Fruit fly (Drosophila melanogaster) whole organism, embryonic: ENCODE measurements around the gene CG34417.

Experiments
- Abd-B ChIP-seq: fragments of 200-800 bp; sonication (Bioruptor generic); optimal IDR thresholded peaks from 2 replicates; lab custom pipeline; 2018; ENCODE audit warnings: missing biosample characterization, mild to moderate bottlenecking, missing genetic modification characterization, moderate library complexity
- Asciz ChIP-seq: fragments of 200-800 bp; sonication (Bioruptor generic); optimal IDR thresholded peaks from 2 replicates; lab custom pipeline; 2017; ENCODE audit warnings: missing biosample characterization, mild to moderate bottlenecking, missing genetic modification characterization, missing genetic modification reagents
- CG11085 ChIP-seq: fragments of 200-800 bp; sonication (Bioruptor generic); IDR thresholded peaks from 2 replicates; pipeline ENCODE4 v1.3.6; 2022; ENCODE audit warnings: missing biosample characterization, missing genetic modification characterization
- CG13424 ChIP-seq: fragments of 200-800 bp; sonication (Bioruptor generic); optimal IDR thresholded peaks from 2 replicates; lab custom pipeline; 2019; ENCODE audit warnings: missing biosample characterization, mild to moderate bottlenecking, missing genetic modification characterization, moderate library complexity
- CG14441 ChIP-seq: fragments of 200-800 bp; sonication (Bioruptor generic); IDR thresholded peaks from 2 replicates; pipeline ENCODE4 v1.3.6; 2022; ENCODE audit warnings: missing biosample characterization, missing genetic modification characterization
- CG16813 ChIP-seq: fragments of 200-800 bp; sonication (Bioruptor generic); IDR thresholded peaks from 3 replicates; pipeline ENCODE4 v1.3.6; 2022; ENCODE audit warnings: missing biosample characterization, missing genetic modification characterization; ENCODE audit not compliant: partially characterized antibody
- CG18476 ChIP-seq: fragments of 200-800 bp; sonication (Bioruptor generic); optimal IDR thresholded peaks from 2 replicates; lab custom pipeline; 2016; ENCODE audit warnings: missing biosample characterization, mild to moderate bottlenecking, missing genetic modification characterization
- CG2712 ChIP-seq: fragments of 200-800 bp; optimal IDR thresholded peaks from 3 replicates; lab custom pipeline; 2019; ENCODE audit warnings: missing biosample characterization, mild to moderate bottlenecking, missing genetic modification characterization, moderate library complexity
- CG3407 ChIP-seq: fragments of 200-800 bp; sonication (Bioruptor generic); optimal IDR thresholded peaks from 2 replicates; lab custom pipeline; 2018; ENCODE audit warnings: missing biosample characterization, mild to moderate bottlenecking, missing genetic modification characterization
- CG4424 ChIP-seq: fragments of 200-800 bp; sonication (Bioruptor generic); optimal IDR thresholded peaks from 3 replicates; lab custom pipeline; 2016; ENCODE audit warnings: missing biosample characterization, missing genetic modification characterization
- CG4730 ChIP-seq: fragments of 200-800 bp; sonication (Bioruptor generic); IDR thresholded peaks from 2 replicates; pipeline ENCODE4 v1.3.6; 2022; ENCODE audit warnings: missing biosample characterization, missing genetic modification characterization
- CG6175 ChIP-seq: fragments of 200-800 bp; sonication (Bioruptor generic); IDR thresholded peaks from 3 replicates; pipeline ENCODE4 v1.3.6; 2022; ENCODE audit warnings: missing biosample characterization, missing genetic modification characterization
- CG6765 ChIP-seq: fragments of 200-800 bp; sonication (Bioruptor generic); optimal IDR thresholded peaks from 3 replicates; lab custom pipeline; 2017; ENCODE audit warnings: missing biosample characterization, mild to moderate bottlenecking, missing genetic modification characterization
- CG6791 ChIP-seq: fragments of 200-800 bp; sonication (Bioruptor generic); IDR thresholded peaks from 3 replicates; pipeline ENCODE4 v1.3.6; 2022; ENCODE audit warnings: missing biosample characterization, missing genetic modification characterization; ENCODE audit not compliant: partially characterized antibody
- CG7839 ChIP-seq: fragments of 200-800 bp; sonication (Bioruptor generic); optimal IDR thresholded peaks from 3 replicates; lab custom pipeline; 2018; ENCODE audit warnings: missing biosample characterization, mild to moderate bottlenecking, missing genetic modification characterization, moderate library complexity
- CG9817 ChIP-seq: fragments of 200-800 bp; sonication (Bioruptor generic); optimal IDR thresholded peaks from 2 replicates; lab custom pipeline; 2018; ENCODE audit warnings: missing biosample characterization, mild to moderate bottlenecking, missing genetic modification characterization, moderate library complexity
- Deaf1 ChIP-seq: fragments of 200-800 bp; optimal IDR thresholded peaks from 3 replicates; lab custom pipeline; 2019; ENCODE audit warnings: missing biosample characterization, mild to moderate bottlenecking, missing genetic modification characterization, moderate library complexity
- Doc2 ChIP-seq: fragments of 200-800 bp; sonication (Bioruptor generic); IDR thresholded peaks from 2 replicates; pipeline ENCODE4 v1.3.6; 2022; ENCODE audit warnings: missing biosample characterization, missing genetic modification characterization
- Dref ChIP-seq: fragments of 200-800 bp; sonication (Bioruptor generic); IDR thresholded peaks from 2 replicates; pipeline ENCODE4 v1.3.6; 2022; ENCODE audit warnings: missing biosample characterization, missing genetic modification characterization
- E2f1 ChIP-seq: fragments of 200-800 bp; sonication (Bioruptor generic); IDR thresholded peaks from 2 replicates; pipeline ENCODE4 v1.3.6; 2022; ENCODE audit warnings: missing biosample characterization, missing genetic modification characterization
- E2f2 ChIP-seq: fragments of 200-800 bp; sonication (Bioruptor generic); IDR thresholded peaks from 2 replicates; pipeline ENCODE4 v1.3.6; 2022; ENCODE audit warnings: missing biosample characterization, missing genetic modification characterization
- Elba2 ChIP-seq: fragments of 200-800 bp; sonication (Bioruptor generic); optimal IDR thresholded peaks from 3 replicates; lab custom pipeline; 2016; ENCODE audit warnings: missing biosample characterization, missing genetic modification characterization
- Gsc ChIP-seq: fragments of 200-800 bp; sonication (Bioruptor generic); IDR thresholded peaks from 2 replicates; pipeline ENCODE4 v1.3.6; 2022; ENCODE audit warnings: missing biosample characterization, missing genetic modification characterization
- HmgD ChIP-seq: fragments of 200-800 bp; sonication (Bioruptor generic); optimal IDR thresholded peaks from 3 replicates; lab custom pipeline; 2016; ENCODE audit warnings: missing biosample characterization, missing genetic modification characterization
- Med ChIP-seq: fragments of 200-800 bp; sonication (Bioruptor generic); peaks from one replicate; lab custom pipeline; 2016; ENCODE audit warnings: missing biosample characterization, missing genetic modification characterization, mild to moderate bottlenecking, inconsistent platforms, moderate library complexity
- Mes4 ChIP-seq: fragments of 200-800 bp; sonication (Bioruptor generic); optimal IDR thresholded peaks from 2 replicates; lab custom pipeline; 2016; ENCODE audit warnings: missing biosample characterization, missing genetic modification characterization
- Ptx1 ChIP-seq: fragments of 200-800 bp; sonication (Bioruptor generic); IDR thresholded peaks from 2 replicates; pipeline ENCODE4 v1.3.6; 2022; ENCODE audit warnings: missing biosample characterization, missing genetic modification characterization
- Rfx ChIP-seq: fragments of 200-800 bp; sonication (Bioruptor generic); IDR thresholded peaks from 2 replicates; pipeline ENCODE4 v1.3.6; 2022; ENCODE audit warnings: missing biosample characterization, missing genetic modification characterization
- TFAM ChIP-seq: fragments of 200-800 bp; sonication (Bioruptor generic); optimal IDR thresholded peaks from 2 replicates; lab custom pipeline; 2017; ENCODE audit warnings: missing biosample characterization, missing genetic modification characterization, inconsistent platforms
- bab2 ChIP-seq: fragments of 200-800 bp; sonication (Bioruptor generic); optimal IDR thresholded peaks from 2 replicates; lab custom pipeline; 2016; ENCODE audit warnings: missing biosample characterization, missing genetic modification characterization
- cato ChIP-seq: fragments of 200-800 bp; sonication (Bioruptor generic); optimal IDR thresholded peaks from 2 replicates; lab custom pipeline; 2016; ENCODE audit warnings: missing biosample characterization, missing genetic modification characterization, borderline replicate concordance
- cwo ChIP-seq: fragments of 200-800 bp; sonication (Bioruptor generic); optimal IDR thresholded peaks from 3 replicates; lab custom pipeline; 2017; ENCODE audit warnings: missing biosample characterization, missing genetic modification characterization, mild to moderate bottlenecking, moderate library complexity, missing genetic modification reagents
- dati ChIP-seq: fragments of 200-800 bp; sonication (Bioruptor generic); IDR thresholded peaks from 2 replicates; pipeline ENCODE4 v1.3.6; 2022; ENCODE audit warnings: missing biosample characterization, missing genetic modification characterization
- dmrt11E ChIP-seq: fragments of 200-800 bp; sonication (Bioruptor generic); optimal IDR thresholded peaks from 3 replicates; lab custom pipeline; 2018; ENCODE audit warnings: missing biosample characterization, mild to moderate bottlenecking, missing genetic modification characterization, moderate library complexity
- esg ChIP-seq: fragments of 200-800 bp; sonication (Bioruptor generic); conservative IDR thresholded peaks from 2 replicates; pipeline ENCODE4 v1.3.6; 2022; ENCODE audit warnings: missing biosample characterization, missing genetic modification characterization
- fd102C ChIP-seq: fragments of 200-800 bp; sonication (Bioruptor generic); optimal IDR thresholded peaks from 2 replicates; lab custom pipeline; 2018; ENCODE audit warnings: missing biosample characterization, mild to moderate bottlenecking, missing genetic modification characterization, moderate library complexity
- ftz-f1 ChIP-seq: fragments of 200-800 bp; sonication (Bioruptor generic); optimal IDR thresholded peaks from 2 replicates; lab custom pipeline; 2016; ENCODE audit warnings: missing biosample characterization, missing genetic modification characterization
- ham ChIP-seq: fragments of 200-800 bp; sonication (Bioruptor generic); IDR thresholded peaks from 2 replicates; pipeline ENCODE4 v1.3.6; 2022; ENCODE audit warnings: missing biosample characterization, missing genetic modification characterization
- hkb ChIP-seq, 2 experiments: fragments of 200-800 bp in 1 of 2; fragments of >200 bp in 1 of 2; sonication (Bioruptor generic) in 1 of 2; IDR thresholded peaks in 1 of 2; optimal IDR thresholded peaks in 1 of 2; 2 replicates each; pipeline versions ENCODE4 v1.3.6 to Lab custom; 2017 to 2022; ENCODE audit warnings: missing biosample characterization in 1 of 2, missing genetic modification characterization in 1 of 2
- lab ChIP-seq: fragments of 200-800 bp; sonication (Bioruptor generic); optimal IDR thresholded peaks from 3 replicates; lab custom pipeline; 2017; ENCODE audit warnings: missing biosample characterization, missing genetic modification characterization, mild to moderate bottlenecking, moderate library complexity, missing genetic modification reagents
- mld ChIP-seq: fragments of 200-800 bp; sonication (Bioruptor generic); IDR thresholded peaks from 3 replicates; pipeline ENCODE4 v1.3.6; 2022; ENCODE audit warnings: missing biosample characterization, missing genetic modification characterization; ENCODE audit not compliant: partially characterized antibody
- oc ChIP-seq: fragments of 200-800 bp; sonication (Bioruptor generic); optimal IDR thresholded peaks from 2 replicates; lab custom pipeline; 2018; ENCODE audit warnings: missing biosample characterization, mild to moderate bottlenecking, missing genetic modification characterization, moderate library complexity
- pfk ChIP-seq: fragments of 200-800 bp; sonication (Bioruptor generic); optimal IDR thresholded peaks from 2 replicates; lab custom pipeline; 2018; ENCODE audit warnings: missing biosample characterization, mild to moderate bottlenecking, missing genetic modification characterization, moderate library complexity
- row ChIP-seq: fragments of 200-800 bp; sonication (Bioruptor generic); IDR thresholded peaks from 3 replicates; pipeline ENCODE4 v1.3.6; 2022; ENCODE audit warnings: missing biosample characterization, missing genetic modification characterization
- sc ChIP-seq, 3 experiments: fragments of >200 bp in 2 of 3; fragments of 200-800 bp in 1 of 3; sonication (Bioruptor generic) in 1 of 3; optimal IDR thresholded peaks; 2 replicates in 2 of 3; 3 replicates in 1 of 3; lab custom pipeline; 2017; ENCODE audit warnings: mild to moderate bottlenecking in 1 of 3, missing biosample characterization in 1 of 3, missing genetic modification characterization in 1 of 3, missing genetic modification reagents in 1 of 3
- slbo ChIP-seq: fragments of 200-800 bp; sonication (Bioruptor generic); IDR thresholded peaks from 2 replicates; pipeline ENCODE4 v1.3.6; 2022; ENCODE audit warnings: missing biosample characterization, missing genetic modification characterization
- stc ChIP-seq: fragments of 200-800 bp; sonication (Bioruptor generic); IDR thresholded peaks from 2 replicates; pipeline ENCODE4 v1.3.6; 2022; ENCODE audit warnings: missing biosample characterization, missing genetic modification characterization
- vnd ChIP-seq: fragments of 200-800 bp; sonication (Bioruptor generic); IDR thresholded peaks from 3 replicates; pipeline ENCODE4 v1.3.6; 2022; ENCODE audit warnings: missing biosample characterization, missing genetic modification characterization; ENCODE audit not compliant: partially characterized antibody

Gene CG34417

dm6 chrX:6527680-6528079 lies 12.9 kb upstream of the CG34417 start, which contains the start of gene CG3342 (continued):
- no peak for TF ChIP-seq vnd (GFP tag; lab: Robert Waterston, UW)
- no peak for TF ChIP-seq CG6791 (GFP tag; lab: Robert Waterston, UW)
- TF ChIP-seq row (GFP tag; lab: Robert Waterston, UW) = peak; percentile 46; the same call in 2 of the 3 replicates
- TF ChIP-seq Med = no peak
- no peak for TF ChIP-seq CG13424 (tag; lab: Kevin White, UChicago)
- no peak for TF ChIP-seq dmrt11E (tag; lab: Kevin White, UChicago)
- TF ChIP-seq sc (optimal IDR thresholded peaks at IDR 0.05; lab: Kevin White, UChicago) = no peak
- no peak for TF ChIP-seq sc (GFP tag; optimal IDR thresholded peaks at IDR 0.05; lab: Kevin White, UChicago)
- TF ChIP-seq Mes4 (GFP tag; lab: Kevin White, UChicago) = no peak
- no peak for TF ChIP-seq E2f2 (GFP tag; lab: Robert Waterston, UW)
- no peak for TF ChIP-seq Abd-B (GFP tag; lab: Kevin White, UChicago)
- no peak for TF ChIP-seq CG9817 (tag; lab: Kevin White, UChicago)
- no peak for TF ChIP-seq CG16813 (GFP tag; lab: Robert Waterston, UW)
- no peak for TF ChIP-seq Doc2
- TF ChIP-seq fd102C (GFP tag; lab: Kevin White, UChicago) = no peak
- no peak for TF ChIP-seq pfk (GFP tag; lab: Kevin White, UChicago)
- TF ChIP-seq Asciz (GFP tag; lab: Kevin White, UChicago) = no peak
- TF ChIP-seq CG6765 (GFP tag; lab: Kevin White, UChicago) = no peak
- no peak for TF ChIP-seq Dref
- TF ChIP-seq CG6175 (GFP tag; lab: Robert Waterston, UW) = no peak
- no peak for TF ChIP-seq E2f1 (GFP tag; lab: Robert Waterston, UW)
- TF ChIP-seq CG4730 (GFP tag; lab: Robert Waterston, UW) = no peak
- no peak for TF ChIP-seq dati (GFP tag; lab: Robert Waterston, UW)
- TF ChIP-seq Elba2 (GFP tag; lab: Kevin White, UChicago) = no peak

dm6 chrX:6528508-6528998 lies 12.0 kb upstream of the CG34417 start, which contains the start of gene Agxt:
Gene Agxt (plus strand): TSS chrX:6528948.
- peak; percentile 42 for TF ChIP-seq CG7839 (tag; lab: Kevin White, UChicago)
- no peak for TF ChIP-seq oc (tag; lab: Kevin White, UChicago)
- TF ChIP-seq CG11085 (GFP tag; lab: Robert Waterston, UW) = 0 out of 2 replicates have a peak, but pooled peaks have one; percentile 24
- peak; percentile 53 for TF ChIP-seq Ptx1 (GFP tag; lab: Robert Waterston, UW)
- peak; percentile 23 for TF ChIP-seq ftz-f1 (GFP tag; lab: Kevin White, UChicago)
- TF ChIP-seq CG14441 (GFP tag; lab: Robert Waterston, UW) = peak; percentile 33; the same call in 1 of the 2 replicates
- TF ChIP-seq esg (GFP tag; lab: Robert Waterston, UW) = 0 out of 2 replicates have a peak, but pooled peaks have one; percentile 6
- TF ChIP-seq Gsc = no peak
- TF ChIP-seq TFAM = no peak
- TF ChIP-seq slbo (GFP tag; lab: Robert Waterston, UW) = peak; percentile 37; the same call in 1 of the 2 replicates
- no peak for TF ChIP-seq CG3407 (GFP tag; lab: Kevin White, UChicago)
- peak; percentile 7 for TF ChIP-seq CG2712
- TF ChIP-seq CG4424 (GFP tag; lab: Kevin White, UChicago) = peak; percentile 18
- TF ChIP-seq ham = no peak
- TF ChIP-seq lab (GFP tag; lab: Kevin White, UChicago) = peak; percentile 58
- no peak for TF ChIP-seq CG18476
- no peak for TF ChIP-seq CG6765 (GFP tag; lab: Kevin White, UChicago)
- peak; percentile 27; the same call in 1 of the 2 replicates for TF ChIP-seq stc
- TF ChIP-seq cwo = peak; percentile 33
- no peak for TF ChIP-seq bab2 (GFP tag; lab: Kevin White, UChicago)
- TF ChIP-seq hkb (optimal IDR thresholded peaks at IDR 0.05; lab: Kevin White, UChicago) = no peak
- peak; percentile 38; the same call in 1 of the 2 replicates for TF ChIP-seq hkb (GFP tag; IDR thresholded peaks at IDR 0.05; lab: Robert Waterston, UW)
- TF ChIP-seq Deaf1 = no peak
- TF ChIP-seq mld = no peak
- no peak for TF ChIP-seq cato (GFP tag; lab: Kevin White, UChicago)
- no peak for TF ChIP-seq HmgD (GFP tag; lab: Kevin White, UChicago)
- peak; percentile 56; the same call in 1 of the 2 replicates for TF ChIP-seq Rfx (GFP tag; lab: Robert Waterston, UW)
